Worm (Caenorhabditis elegans) whole organism, late embryonic: ENCODE data around the gene F35E8.7.

Experiments
- C38D4.7 ChIP-seq: fragments of 200-800 bp; sonication (Bioruptor generic); optimal IDR thresholded peaks from 2 replicates; lab custom pipeline; 2018; ENCODE audit warnings: mild to moderate bottlenecking, missing genetic modification characterization, moderate library complexity, missing compliant biosample characterization
- F13H6.1 ChIP-seq: sonication (generic microtip); optimal IDR thresholded peaks from 2 replicates; lab custom pipeline; 2016; ENCODE audit warnings: missing genetic modification characterization, missing compliant biosample characterization
- T23F11.4 ChIP-seq: fragments of 200-800 bp; sonication (Bioruptor generic); optimal IDR thresholded peaks from 2 replicates; lab custom pipeline; 2018; ENCODE audit warnings: mild to moderate bottlenecking, missing genetic modification characterization, missing compliant biosample characterization
- Y22D7AL.16 ChIP-seq: sonication (generic microtip); optimal IDR thresholded peaks from 2 replicates; lab custom pipeline; 2016; ENCODE audit warnings: missing genetic modification characterization, missing compliant biosample characterization
- ahr-1 ChIP-seq: sonication (generic microtip); optimal IDR thresholded peaks from 2 replicates; lab custom pipeline; 2016; ENCODE audit warnings: missing genetic modification characterization, missing compliant biosample characterization
- ama-1 ChIP-seq: fragments of 150-350 bp; optimal IDR thresholded peaks from 2 replicates; lab custom pipeline; 2014
- ceh-19 ChIP-seq: fragments of 200-800 bp; sonication (Bioruptor generic); optimal IDR thresholded peaks from 2 replicates; lab custom pipeline; 2018; ENCODE audit warnings: mild to moderate bottlenecking, missing genetic modification characterization, missing compliant biosample characterization
- ceh-2 ChIP-seq: sonication (generic microtip); optimal IDR thresholded peaks from 2 replicates; lab custom pipeline; 2016; ENCODE audit warnings: missing genotype, missing genetic modification characterization, missing compliant biosample characterization
- ceh-24 ChIP-seq: sonication (generic microtip); optimal IDR thresholded peaks from 2 replicates; lab custom pipeline; 2016; ENCODE audit warnings: mild to moderate bottlenecking, missing genetic modification characterization, missing compliant biosample characterization
- ceh-30 ChIP-seq: fragments of 150-350 bp; optimal IDR thresholded peaks from 2 replicates; lab custom pipeline; 2014; ENCODE audit warnings: missing biosample characterization, missing genetic modification characterization
- ceh-31 ChIP-seq: sonication (generic microtip); optimal IDR thresholded peaks from 2 replicates; lab custom pipeline; 2016; ENCODE audit warnings: missing genetic modification characterization, missing compliant biosample characterization
- ceh-34 ChIP-seq: sonication (generic microtip); optimal IDR thresholded peaks from 2 replicates; lab custom pipeline; 2016; ENCODE audit warnings: mild to moderate bottlenecking, missing genetic modification characterization, missing compliant biosample characterization
- ceh-48 ChIP-seq: sonication (generic microtip); optimal IDR thresholded peaks from 2 replicates; lab custom pipeline; 2016; ENCODE audit warnings: missing genetic modification characterization, inconsistent platforms, missing compliant biosample characterization
- ceh-6 ChIP-seq: fragments of 200-800 bp; sonication (Bioruptor generic); optimal IDR thresholded peaks from 2 replicates; lab custom pipeline; 2018; ENCODE audit warnings: mild to moderate bottlenecking, missing genetic modification characterization, missing compliant biosample characterization
- dmd-4 ChIP-seq: sonication (generic microtip); optimal IDR thresholded peaks from 2 replicates; lab custom pipeline; 2016; ENCODE audit warnings: borderline replicate concordance, missing genetic modification characterization, missing compliant biosample characterization
- elt-4 ChIP-seq: sonication (generic microtip); optimal IDR thresholded peaks from 2 replicates; lab custom pipeline; 2016; ENCODE audit warnings: missing genetic modification characterization, missing compliant biosample characterization
- ets-4 ChIP-seq: sonication (generic microtip); optimal IDR thresholded peaks from 2 replicates; lab custom pipeline; 2016; ENCODE audit warnings: missing genetic modification characterization, missing compliant biosample characterization
- fax-1 ChIP-seq: sonication (generic microtip); optimal IDR thresholded peaks from 2 replicates; lab custom pipeline; 2016; ENCODE audit warnings: missing genotype, missing genetic modification characterization, missing compliant biosample characterization
- fkh-10 ChIP-seq: fragments of 150-350 bp; optimal IDR thresholded peaks from 2 replicates; lab custom pipeline; 2014; ENCODE audit warnings: missing biosample characterization, missing genetic modification reagents, missing genetic modification characterization
- fkh-6 ChIP-seq: sonication (generic microtip); optimal IDR thresholded peaks from 2 replicates; lab custom pipeline; 2016; ENCODE audit warnings: missing genetic modification characterization, missing compliant biosample characterization
- hlh-13 ChIP-seq: fragments of 200-800 bp; sonication (Bioruptor generic); optimal IDR thresholded peaks from 2 replicates; lab custom pipeline; 2018; ENCODE audit warnings: mild to moderate bottlenecking, missing genetic modification characterization, missing compliant biosample characterization
- hlh-15 ChIP-seq: sonication (generic microtip); optimal IDR thresholded peaks from 2 replicates; lab custom pipeline; 2016; ENCODE audit warnings: missing genetic modification characterization, missing compliant biosample characterization
- hlh-6 ChIP-seq: sonication (generic microtip); optimal IDR thresholded peaks from 2 replicates; lab custom pipeline; 2016; ENCODE audit warnings: missing genotype, missing genetic modification characterization, missing compliant biosample characterization
- hlh-8 ChIP-seq: sonication (generic microtip); optimal IDR thresholded peaks from 2 replicates; lab custom pipeline; 2016; ENCODE audit warnings: missing genotype, missing genetic modification characterization, missing compliant biosample characterization
- madf-2 ChIP-seq: sonication (generic microtip); optimal IDR thresholded peaks from 2 replicates; lab custom pipeline; 2017; ENCODE audit warnings: missing genetic modification characterization, missing compliant biosample characterization
- nfya-1 ChIP-seq: sonication (generic microtip); optimal IDR thresholded peaks from 2 replicates; lab custom pipeline; 2017; ENCODE audit warnings: missing genetic modification characterization, mild to moderate bottlenecking, missing compliant biosample characterization, antibody characterized with exemption, moderate library complexity
- nhr-11 ChIP-seq: fragments of 150-350 bp; optimal IDR thresholded peaks from 2 replicates; lab custom pipeline; 2014; ENCODE audit warnings: missing biosample characterization, missing genetic modification characterization
- nhr-232 ChIP-seq: sonication (generic microtip); optimal IDR thresholded peaks from 2 replicates; lab custom pipeline; 2016; ENCODE audit warnings: missing genetic modification characterization, missing compliant biosample characterization
- npax-4 ChIP-seq: sonication (generic microtip); optimal IDR thresholded peaks from 2 replicates; lab custom pipeline; 2016; ENCODE audit warnings: missing genetic modification characterization, missing compliant biosample characterization
- pat-9 ChIP-seq: fragments of 200-800 bp; sonication (Bioruptor generic); optimal IDR thresholded peaks from 2 replicates; lab custom pipeline; 2018; ENCODE audit warnings: mild to moderate bottlenecking, missing genetic modification characterization, moderate library complexity, missing compliant biosample characterization
- pha-2 ChIP-seq: sonication (generic microtip); optimal IDR thresholded peaks from 2 replicates; lab custom pipeline; 2017; ENCODE audit warnings: mild to moderate bottlenecking, missing genetic modification characterization, missing compliant biosample characterization
- pha-4 ChIP-seq: fragments of 150-350 bp; optimal IDR thresholded peaks from 2 replicates; lab custom pipeline; 2018; ENCODE audit warnings: missing biosample characterization, missing genetic modification reagents, missing genetic modification characterization
- pros-1 ChIP-seq: fragments of 150-350 bp; optimal IDR thresholded peaks from 2 replicates; lab custom pipeline; 2014; ENCODE audit warnings: missing biosample characterization, missing genetic modification reagents, missing genetic modification characterization
- ref-2 ChIP-seq: sonication (generic microtip); optimal IDR thresholded peaks from 2 replicates; lab custom pipeline; 2016; ENCODE audit warnings: missing genetic modification characterization, missing compliant biosample characterization
- rnt-1 ChIP-seq: sonication (generic microtip); optimal IDR thresholded peaks from 2 replicates; lab custom pipeline; 2016; ENCODE audit warnings: missing genetic modification characterization, missing compliant biosample characterization
- syd-9 ChIP-seq: sonication (generic microtip); optimal IDR thresholded peaks from 2 replicates; lab custom pipeline; 2016; ENCODE audit warnings: mild to moderate bottlenecking, missing genetic modification characterization, moderate library complexity, missing compliant biosample characterization
- tbx-2 ChIP-seq: sonication (generic microtip); optimal IDR thresholded peaks from 2 replicates; lab custom pipeline; 2016; ENCODE audit warnings: missing genetic modification characterization, missing compliant biosample characterization
- ttx-3 ChIP-seq: sonication (generic microtip); optimal IDR thresholded peaks from 2 replicates; lab custom pipeline; 2016; ENCODE audit warnings: missing genetic modification reagents, missing genetic modification characterization, missing compliant biosample characterization
- unc-3 ChIP-seq, 2 experiments: fragments of 200-800 bp in 1 of 2; sonication (Bioruptor generic) in 1 of 2; sonication (generic microtip) in 1 of 2; conservative IDR thresholded peaks in 1 of 2; optimal IDR thresholded peaks in 1 of 2; 2 replicates each; pipeline versions ENCODE4 v1.3.6 to Lab custom; 2016 to 2022; ENCODE audit warnings: missing compliant biosample characterization in 2 of 2, missing genetic modification characterization in 2 of 2, missing genetic modification reagents in 1 of 2
- unc-42 ChIP-seq: sonication (generic microtip); optimal IDR thresholded peaks from 2 replicates; lab custom pipeline; 2016; ENCODE audit warnings: missing genotype, missing genetic modification characterization, missing compliant biosample characterization
- unc-86 ChIP-seq: sonication (generic microtip); optimal IDR thresholded peaks from 2 replicates; lab custom pipeline; 2016; ENCODE audit warnings: missing genetic modification characterization, missing compliant biosample characterization

Gene F35E8.7

DNA sequence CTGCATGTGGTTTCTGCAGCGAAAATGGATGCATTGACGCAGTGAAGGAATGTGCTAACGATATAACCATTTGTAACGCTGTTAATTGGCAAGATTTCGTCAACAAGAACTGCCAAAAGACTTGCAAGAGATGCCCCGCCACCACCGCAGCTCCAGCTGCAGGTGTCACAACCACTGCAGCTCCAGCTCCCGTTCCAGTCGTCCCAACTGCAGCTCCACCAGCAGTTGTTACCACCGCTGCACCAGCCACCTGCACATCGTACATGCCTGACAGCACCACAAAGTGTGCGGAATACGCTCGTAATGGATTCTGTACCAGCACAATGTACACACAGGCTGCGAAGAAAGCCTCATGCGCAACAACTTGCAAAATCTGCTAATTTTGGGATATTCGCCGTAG is 1.1 kb upstream of the F35E8.7 start:
- no peak for TF ChIP-seq tbx-2 (tag; lab: Kevin White, UChicago)
- no peak for TF ChIP-seq Y22D7AL.16 (tag; lab: Kevin White, UChicago)
- no peak for TF ChIP-seq ama-1 (lab: Kevin White, UChicago)
- TF ChIP-seq ceh-48 (tag; lab: Kevin White, UChicago), result no peak
- no peak for TF ChIP-seq ttx-3 (tag; lab: Kevin White, UChicago)
- no peak for TF ChIP-seq syd-9
- no peak for TF ChIP-seq unc-86 (tag; lab: Kevin White, UChicago)
- TF ChIP-seq ceh-34 (tag; lab: Kevin White, UChicago), result no peak
- no peak for TF ChIP-seq fax-1 (tag; lab: Kevin White, UChicago)
- TF ChIP-seq F13H6.1 (tag; lab: Kevin White, UChicago), result no peak
- no peak for TF ChIP-seq ceh-30 (tag; lab: Kevin White, UChicago)
- TF ChIP-seq C38D4.7 (GFP tag; lab: Kevin White, UChicago), result no peak
- TF ChIP-seq ceh-24 (tag; lab: Kevin White, UChicago), result no peak
- TF ChIP-seq dmd-4, result no peak
- TF ChIP-seq unc-3 (GFP tag; conservative IDR thresholded peaks at IDR 0.05; lab: Robert Waterston, UW), result no peak
- TF ChIP-seq unc-3 (tag; optimal IDR thresholded peaks at IDR 0.05; lab: Kevin White, UChicago), result no peak
- no peak for TF ChIP-seq ahr-1 (tag; lab: Kevin White, UChicago)

DNA sequence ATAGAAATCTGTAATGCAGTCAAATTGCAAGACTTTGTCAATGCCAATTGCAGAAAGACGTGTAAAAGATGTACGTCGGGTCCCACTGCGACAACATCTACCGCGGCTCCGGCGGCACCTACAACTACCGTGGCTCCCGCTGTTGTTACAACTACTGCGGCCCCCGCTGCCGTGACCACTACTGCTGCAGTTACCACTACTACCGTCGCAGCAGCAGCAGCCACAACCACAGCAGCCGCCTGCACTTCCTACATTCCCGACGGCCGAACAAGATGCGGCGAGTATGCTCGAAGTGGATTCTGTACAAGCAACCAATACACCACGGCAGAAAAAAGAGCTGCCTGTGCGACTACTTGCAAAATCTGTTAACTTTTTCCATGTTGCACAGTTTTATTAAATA is 960 bp downstream of the F35E8.7 start:
- TF ChIP-seq T23F11.4 (GFP tag; lab: Kevin White, UChicago), result no peak
- no peak for TF ChIP-seq ama-1 (lab: Kevin White, UChicago)
- no peak for TF ChIP-seq hlh-8 (tag; lab: Kevin White, UChicago)
- TF ChIP-seq pha-4 (tag; lab: Kevin White, UChicago), result no peak

DNA sequence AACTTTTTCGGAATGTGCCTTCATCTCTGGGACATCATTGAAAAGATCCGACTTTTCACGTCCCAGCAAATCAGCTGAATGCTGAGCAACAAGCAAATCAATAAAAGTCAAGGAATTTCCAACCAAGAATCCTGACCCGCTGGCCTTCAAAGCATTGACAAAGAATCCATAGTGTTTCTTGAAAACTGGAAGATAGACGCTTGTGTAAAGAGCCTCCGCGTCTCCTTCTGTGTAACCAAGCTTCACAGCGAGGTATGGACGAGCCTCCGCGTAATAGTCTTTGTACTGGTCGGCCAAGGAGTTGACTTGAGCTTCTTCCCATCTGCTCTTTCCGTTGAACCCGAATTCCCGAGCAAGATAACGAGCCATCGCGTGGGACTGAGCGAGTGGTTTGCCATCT is 1.5 kb downstream of the F35E8.7 start:
- TF ChIP-seq nhr-232 (tag; lab: Kevin White, UChicago) (no peak), ama-1 (lab: Kevin White, UChicago) (no peak), fkh-6 (tag; lab: Kevin White, UChicago) (no peak), pha-2 (tag; lab: Kevin White, UChicago) (no peak), npax-4 (tag; lab: Kevin White, UChicago) (no peak), hlh-6 (tag; lab: Kevin White, UChicago) (no peak), elt-4 (tag; lab: Kevin White, UChicago) (no peak), ets-4 (tag; lab: Kevin White, UChicago) (no peak), pros-1 (tag; lab: Kevin White, UChicago) (no peak), pat-9 (tag; lab: Kevin White, UChicago) (no peak), nhr-11 (no peak), pha-4 (tag; lab: Kevin White, UChicago) (no peak), nfya-1 (no peak)

DNA sequence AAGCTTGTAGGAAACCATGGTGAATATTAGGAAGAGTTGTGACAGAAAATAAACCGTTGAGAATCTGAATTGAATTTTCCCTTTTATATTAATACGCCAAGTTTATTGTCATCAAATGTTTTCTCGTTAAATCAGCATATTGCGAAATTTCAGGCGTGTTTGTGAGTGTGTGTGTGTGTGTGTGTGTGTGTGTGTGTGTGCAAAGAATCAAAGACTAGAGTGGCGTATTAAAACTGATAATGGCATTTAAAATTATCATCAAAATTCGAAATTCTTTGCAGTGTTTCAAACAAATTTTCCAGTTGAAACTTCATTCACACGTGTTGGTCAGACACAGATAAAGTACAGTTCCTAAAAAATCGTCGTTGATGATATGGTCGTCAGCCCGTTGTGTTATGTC is 2.1 kb downstream of the F35E8.7 start, which contains the start of gene gst-38:
Gene gst-38, minus strand, starts transcription at position 152 of the 400 bp plus-strand sequence.
- TF ChIP-seq rnt-1, result no peak
- TF ChIP-seq hlh-13 (GFP tag; lab: Kevin White, UChicago), result no peak
- no peak for TF ChIP-seq ceh-48 (tag; lab: Kevin White, UChicago)
- no peak for TF ChIP-seq hlh-15 (tag; lab: Kevin White, UChicago)
- no peak for TF ChIP-seq nhr-232 (tag; lab: Kevin White, UChicago)
- TF ChIP-seq elt-4 (tag; lab: Kevin White, UChicago), result no peak
- no peak for TF ChIP-seq unc-42 (tag; lab: Kevin White, UChicago)
- TF ChIP-seq ceh-30 (tag; lab: Kevin White, UChicago), result no peak
- TF ChIP-seq ceh-2 (tag; lab: Kevin White, UChicago), result no peak
- TF ChIP-seq madf-2 (tag; lab: Kevin White, UChicago), result no peak
- TF ChIP-seq ceh-31 (tag; lab: Kevin White, UChicago), result no peak
- TF ChIP-seq ttx-3 (tag; lab: Kevin White, UChicago), result no peak
- TF ChIP-seq ref-2, result no peak
- no peak for TF ChIP-seq Y22D7AL.16 (tag; lab: Kevin White, UChicago)
- TF ChIP-seq ceh-19, result no peak
- no peak for TF ChIP-seq F13H6.1 (tag; lab: Kevin White, UChicago)
- TF ChIP-seq ceh-6 (GFP tag; lab: Kevin White, UChicago), result no peak
- TF ChIP-seq fkh-10, result no peak
- TF ChIP-seq, all 69 proteins: peak for 0
